Fruit fly (Drosophila melanogaster): Measurements from ENCODE around the gene CG6763.

Gene CG6763

dm6 chr3R:23280806-23281257 is 3.0 kb upstream of the CG6763 start, which contains the start of the genes orb and Cdc16 (continued):
- no peak; the same call in 1 of the 2 replicates for TF ChIP-seq Lim3 (GFP tag; IDR thresholded peaks at IDR 0.05)
- TF ChIP-seq CHES-1-like (GFP tag; optimal IDR thresholded peaks at IDR 0.05), result peak; percentile 68
- peak; percentile 91 for TF ChIP-seq dmrt99B (tag; optimal IDR thresholded peaks at IDR 0.05)
- TF ChIP-seq CG11456 (GFP tag; IDR thresholded peaks at IDR 0.05), result peak; percentile 94
- peak; percentile 51 for TF ChIP-seq CG7786 (GFP tag; optimal IDR thresholded peaks at IDR 0.05)
- TF ChIP-seq Pdp1 (GFP tag; optimal IDR thresholded peaks at IDR 0.05), result peak; percentile 73 to 87
- TF ChIP-seq exex (tag; optimal IDR thresholded peaks at IDR 0.05), result peak; percentile 76
- TF ChIP-seq CG13287 (GFP tag; IDR thresholded peaks at IDR 0.05; ENCODE audit: partially characterized antibody), result peak; percentile 60; the same call in 1 of the 2 replicates
- TF ChIP-seq CG11696 (GFP tag; IDR thresholded peaks at IDR 0.05), result peak; percentile 80
- peak; percentile 54 for TF ChIP-seq CTCF (GFP tag; optimal IDR thresholded peaks at IDR 0.05)
- TF ChIP-seq lbe (GFP tag; optimal IDR thresholded peaks at IDR 0.05), result no peak
- TF ChIP-seq CG12155 (GFP tag; optimal IDR thresholded peaks at IDR 0.05), result peak; percentile 91
- TF ChIP-seq bcd (GFP tag; optimal IDR thresholded peaks at IDR 0.05), result peak; percentile 90
- no peak for TF ChIP-seq Doc3 (GFP tag; IDR thresholded peaks at IDR 0.05; ENCODE audit: partially characterized antibody)
- peak; percentile 27 for TF ChIP-seq CG17186 (GFP tag; optimal IDR thresholded peaks at IDR 0.05)
- TF ChIP-seq CG34422 (GFP tag; IDR thresholded peaks at IDR 0.05), result peak; percentile 96
- no peak for TF ChIP-seq jumu (GFP tag; optimal IDR thresholded peaks at IDR 0.05)
- TF ChIP-seq CG12236 (GFP tag; optimal IDR thresholded peaks at IDR 0.05), result peak; percentile 36
- peak; percentile 52 to 59 for TF ChIP-seq Trl (optimal IDR thresholded peaks at IDR 0.05)
- peak; percentile 63 for TF ChIP-seq Trl (GFP tag; optimal IDR thresholded peaks at IDR 0.05)
- peak; percentile 90 for TF ChIP-seq CG18764 (GFP tag; optimal IDR thresholded peaks at IDR 0.05)
- TF ChIP-seq CG32772 (GFP tag; IDR thresholded peaks at IDR 0.05), result peak; percentile 93
- peak; percentile 55 for TF ChIP-seq mirr (GFP tag; optimal IDR thresholded peaks at IDR 0.05)
- TF ChIP-seq row (GFP tag; IDR thresholded peaks at IDR 0.05), result peak; percentile 96
- TF ChIP-seq dimm (GFP tag; IDR thresholded peaks at IDR 0.05), result peak; percentile 71
- peak; percentile 85 for TF ChIP-seq Sox100B (GFP tag; optimal IDR thresholded peaks at IDR 0.05)
- TF ChIP-seq CG15479 (GFP tag; optimal IDR thresholded peaks at IDR 0.05), result no peak
- TF ChIP-seq CG10565 (GFP tag; optimal IDR thresholded peaks at IDR 0.05), result no peak
- peak; percentile 32 for TF ChIP-seq crc (GFP tag; optimal IDR thresholded peaks at IDR 0.05)
- peak; percentile 79 for TF ChIP-seq CG13123 (GFP tag; optimal IDR thresholded peaks at IDR 0.05)
- TF ChIP-seq CG7963 (GFP tag; IDR thresholded peaks at IDR 0.05; ENCODE audit: partially characterized antibody), result no peak
- TF ChIP-seq D19B (GFP tag; optimal IDR thresholded peaks at IDR 0.05), result peak; percentile 75
- peak; percentile 78 for TF ChIP-seq odd (GFP tag; optimal IDR thresholded peaks at IDR 0.05)
- 0 out of 2 replicates have a peak, but pooled peaks have one; percentile 44 for TF ChIP-seq Poxn (GFP tag; IDR thresholded peaks at IDR 0.05)
- TF ChIP-seq Hr51 (GFP tag; optimal IDR thresholded peaks at IDR 0.05), result peak; percentile 74 to 94
- no peak for TF ChIP-seq mld (GFP tag; IDR thresholded peaks at IDR 0.05; ENCODE audit: partially characterized antibody)
- peak; percentile 91 for TF ChIP-seq caup (GFP tag; optimal IDR thresholded peaks at IDR 0.05; ENCODE audit: severe bottlenecking)
- peak; percentile 78 for TF ChIP-seq Mad (GFP tag; optimal IDR thresholded peaks at IDR 0.05)
- no peak for TF ChIP-seq HmgD (GFP tag; optimal IDR thresholded peaks at IDR 0.05)
- peak; percentile 93 for TF ChIP-seq dysf (GFP tag; IDR thresholded peaks at IDR 0.05)
- TF ChIP-seq Camta (GFP tag; optimal IDR thresholded peaks at IDR 0.05), result peak; percentile 66
- TF ChIP-seq stwl (tag; optimal IDR thresholded peaks at IDR 0.05), result peak; percentile 74
- peak in 1 of 2 experiments; percentile 84 for TF ChIP-seq Eip74EF (GFP tag; optimal IDR thresholded peaks at IDR 0.05)
- no peak for TF ChIP-seq tll (GFP tag; optimal IDR thresholded peaks at IDR 0.05)
- TF ChIP-seq Mrtf (GFP tag; IDR thresholded peaks at IDR 0.05), result peak; percentile 80
- TF ChIP-seq CG12071 (GFP tag; optimal IDR thresholded peaks at IDR 0.05), result peak; percentile 68
- no peak for TF ChIP-seq CG2129 (GFP tag; IDR thresholded peaks at IDR 0.05; ENCODE audit: partially characterized antibody)
- TF ChIP-seq CG6765 (GFP tag; optimal IDR thresholded peaks at IDR 0.05), result peak; percentile 78
- peak; percentile 73 for TF ChIP-seq CG4707 (GFP tag; optimal IDR thresholded peaks at IDR 0.05)
- TF ChIP-seq gce (GFP tag; IDR thresholded peaks at IDR 0.05), result peak; percentile 90

Data from whole organism, embryonic.